Worm (Caenorhabditis elegans): Measurements from ENCODE around the gene irld-47.

DNA sequence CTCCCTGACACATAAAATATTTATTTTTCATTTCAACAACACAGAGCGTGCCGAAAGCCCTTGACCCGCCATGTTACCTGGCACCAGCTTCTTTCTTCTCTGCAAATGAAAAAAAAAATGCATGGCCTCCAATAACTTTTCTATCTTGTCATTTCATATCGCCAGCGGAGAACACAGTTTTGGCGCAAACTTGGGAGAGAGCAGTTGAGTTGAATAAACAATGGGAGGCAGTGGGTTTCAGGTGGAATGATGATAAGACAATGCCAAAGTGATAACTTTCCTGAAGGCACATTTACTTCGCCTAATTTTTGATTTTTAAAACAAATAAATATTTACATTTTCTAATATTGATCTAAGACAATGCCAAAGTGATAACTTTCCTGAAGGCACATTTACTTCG lies 21.1 kb downstream of the irld-47 start:
- TF ChIP-seq tbx-37 (GFP tag; conservative IDR thresholded peaks at IDR 0.05), result no peak
- no peak for TF ChIP-seq tbx-11 (GFP tag; IDR thresholded peaks at IDR 0.05)
- TF ChIP-seq ets-7 (tag; optimal IDR thresholded peaks at IDR 0.05), result no peak
- no peak for TF ChIP-seq B0310.2 (tag; optimal IDR thresholded peaks at IDR 0.05)
- TF ChIP-seq ama-1 (optimal IDR thresholded peaks at IDR 0.05), result no peak
- no peak for TF ChIP-seq flt-1 (GFP tag; IDR thresholded peaks at IDR 0.05)
- no peak for TF ChIP-seq ceh-13 (GFP tag; optimal IDR thresholded peaks at IDR 0.05)

All from whole organism, early embryonic.